Fruit fly (Drosophila melanogaster): ENCODE data around the gene CG32655.

DNA sequence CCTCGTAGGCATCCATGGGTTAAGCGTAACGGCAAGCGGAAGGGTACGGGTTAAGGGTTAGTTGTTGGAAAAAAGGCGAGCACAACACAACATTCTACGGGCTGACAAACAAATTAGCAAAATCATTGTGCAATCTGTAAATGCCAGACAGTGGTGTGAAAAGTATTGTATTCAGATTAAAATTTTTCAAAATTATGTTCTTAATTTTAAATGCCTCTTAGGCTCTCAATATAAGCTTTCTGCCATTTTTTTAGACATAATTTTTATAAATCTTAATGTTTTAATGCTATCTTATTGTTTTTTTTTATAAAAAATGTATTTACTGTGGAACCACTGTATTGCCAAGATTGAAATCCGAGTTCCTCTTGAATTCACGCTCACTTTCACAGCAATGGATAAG is 12.4 kb upstream of the CG32655 start:
- TF ChIP-seq esn (GFP tag; optimal IDR thresholded peaks at IDR 0.05) (peak; percentile 5), CG6854 (GFP tag; optimal IDR thresholded peaks at IDR 0.05) (no peak), svp (GFP tag) (peak; percentile 24)

All from whole organism, prepupa.